Fruit fly (Drosophila melanogaster) whole organism, embryonic: ENCODE data around the gene CG13248.

ENCODE experiments used
- CG12071 ChIP-seq: fragments of 200-800 bp; sonication (Bioruptor generic); optimal IDR thresholded peaks from 3 replicates; lab custom pipeline; 2018; ENCODE audit warnings: missing biosample characterization, mild to moderate bottlenecking, missing genetic modification characterization
- CG1602 ChIP-seq: fragments of 200-800 bp; sonication (Bioruptor generic); optimal IDR thresholded peaks from 3 replicates; lab custom pipeline; 2016; ENCODE audit warnings: missing biosample characterization, missing genetic modification characterization
- CG17612 ChIP-seq: fragments of 200-800 bp; sonication (Bioruptor generic); IDR thresholded peaks from 2 replicates; pipeline ENCODE4 v1.3.6; 2022; ENCODE audit warnings: missing biosample characterization, missing genetic modification characterization
- CG2120 ChIP-seq: fragments of 200-800 bp; sonication (Bioruptor generic); optimal IDR thresholded peaks from 3 replicates; lab custom pipeline; 2016; ENCODE audit warnings: missing biosample characterization, missing genetic modification characterization
- CG2129 ChIP-seq: fragments of 200-800 bp; sonication (Bioruptor generic); IDR thresholded peaks from 2 replicates; pipeline ENCODE4 v1.3.6; 2022; ENCODE audit warnings: missing biosample characterization, missing genetic modification characterization; ENCODE audit not compliant: partially characterized antibody
- CG6254 ChIP-seq: fragments of 200-800 bp; sonication (Bioruptor generic); optimal IDR thresholded peaks from 3 replicates; lab custom pipeline; 2017; ENCODE audit warnings: mild to moderate bottlenecking, missing biosample characterization, missing genetic modification reagents, missing genetic modification characterization
- CG6689 ChIP-seq: fragments of 200-800 bp; sonication (Bioruptor generic); IDR thresholded peaks from 2 replicates; pipeline ENCODE4 v1.3.6; 2022; ENCODE audit warnings: missing biosample characterization, missing genetic modification characterization
- CG6791 ChIP-seq: fragments of 200-800 bp; sonication (Bioruptor generic); IDR thresholded peaks from 3 replicates; pipeline ENCODE4 v1.3.6; 2022; ENCODE audit warnings: missing biosample characterization, missing genetic modification characterization; ENCODE audit not compliant: partially characterized antibody
- CG7271 ChIP-seq: fragments of 200-800 bp; sonication (Bioruptor generic); optimal IDR thresholded peaks from 2 replicates; lab custom pipeline; 2018; ENCODE audit warnings: missing biosample characterization, mild to moderate bottlenecking, missing genetic modification characterization, moderate library complexity
- CG7357 ChIP-seq: fragments of 200-800 bp; sonication (Bioruptor generic); IDR thresholded peaks from 3 replicates; pipeline ENCODE4 v1.3.6; 2022; ENCODE audit warnings: missing biosample characterization, missing genetic modification characterization
- CG7372 ChIP-seq: fragments of 200-800 bp; sonication (Bioruptor generic); IDR thresholded peaks from 2 replicates; pipeline ENCODE4 v1.3.6; 2022; ENCODE audit warnings: missing biosample characterization, missing genetic modification characterization
- CG7839 ChIP-seq: fragments of 200-800 bp; sonication (Bioruptor generic); optimal IDR thresholded peaks from 3 replicates; lab custom pipeline; 2018; ENCODE audit warnings: missing biosample characterization, mild to moderate bottlenecking, missing genetic modification characterization, moderate library complexity
- CG7928 ChIP-seq: fragments of 200-800 bp; sonication (Bioruptor generic); optimal IDR thresholded peaks from 2 replicates; lab custom pipeline; 2017; ENCODE audit warnings: missing biosample characterization, mild to moderate bottlenecking, missing genetic modification characterization
- CG7963 ChIP-seq: fragments of 200-800 bp; sonication (Bioruptor generic); IDR thresholded peaks from 3 replicates; pipeline ENCODE4 v1.3.6; 2022; ENCODE audit warnings: missing biosample characterization, missing genetic modification characterization; ENCODE audit not compliant: partially characterized antibody
- CG7987 ChIP-seq: fragments of 200-800 bp; sonication (Bioruptor generic); optimal IDR thresholded peaks from 2 replicates; lab custom pipeline; 2018; ENCODE audit warnings: missing biosample characterization, mild to moderate bottlenecking, missing genetic modification characterization, moderate library complexity
- CG8290 ChIP-seq, 3 experiments: fragments of 200-800 bp; sonication (Bioruptor generic); optimal IDR thresholded peaks; 2 replicates each; lab custom pipeline; 2016 to 2019; ENCODE audit warnings: missing biosample characterization in 3 of 3, missing genetic modification characterization in 3 of 3, mild to moderate bottlenecking in 2 of 3, moderate library complexity in 1 of 3
- CG8478 ChIP-seq: fragments of >200 bp; optimal IDR thresholded peaks from 2 replicates; lab custom pipeline; 2018
- CG9727 ChIP-seq: fragments of 200-800 bp; sonication (Bioruptor generic); optimal IDR thresholded peaks from 3 replicates; lab custom pipeline; 2017; ENCODE audit warnings: missing biosample characterization, mild to moderate bottlenecking, missing genetic modification characterization
- Eip74EF ChIP-seq, 2 experiments: fragments of 200-800 bp in 1 of 2; fragments of >200 bp in 1 of 2; sonication (Bioruptor generic) in 1 of 2; optimal IDR thresholded peaks; 2 replicates each; lab custom pipeline; 2017 to 2019; ENCODE audit warnings: missing biosample characterization in 2 of 2, missing genetic modification characterization in 2 of 2, mild to moderate bottlenecking in 1 of 2, moderate library complexity in 1 of 2
- Fer2 ChIP-seq: fragments of 200-800 bp; sonication (Bioruptor generic); optimal IDR thresholded peaks from 2 replicates; lab custom pipeline; 2018; ENCODE audit warnings: missing biosample characterization, mild to moderate bottlenecking, missing genetic modification characterization, moderate library complexity
- Hr78 ChIP-seq, 2 experiments: fragments of 200-800 bp in 1 of 2; fragments of >200 bp in 1 of 2; sonication (Bioruptor generic) in 1 of 2; optimal IDR thresholded peaks; 2 replicates each; lab custom pipeline; 2017 to 2019; ENCODE audit warnings: missing biosample characterization in 2 of 2, missing genetic modification characterization in 2 of 2, mild to moderate bottlenecking in 1 of 2, moderate library complexity in 1 of 2
- Lpt ChIP-seq: fragments of >200 bp; optimal IDR thresholded peaks from 2 replicates; lab custom pipeline; 2018; ENCODE audit warnings: missing biosample characterization, missing genetic modification characterization
- Med ChIP-seq: fragments of 200-800 bp; sonication (Bioruptor generic); peaks from one replicate; lab custom pipeline; 2016; ENCODE audit warnings: missing biosample characterization, missing genetic modification characterization, mild to moderate bottlenecking, inconsistent platforms, moderate library complexity
- Mrtf ChIP-seq: fragments of 200-800 bp; sonication (Bioruptor generic); IDR thresholded peaks from 3 replicates; pipeline ENCODE4 v1.3.6; 2022; ENCODE audit warnings: missing biosample characterization, missing genetic modification characterization
- Pdp1 ChIP-seq, 2 experiments: fragments of 200-800 bp; sonication (Bioruptor generic); optimal IDR thresholded peaks; 3 replicates each; lab custom pipeline; 2016; ENCODE audit warnings: missing biosample characterization in 2 of 2, missing genetic modification characterization in 2 of 2, mild to moderate bottlenecking in 1 of 2, moderate library complexity in 1 of 2
- Ravus ChIP-seq: fragments of 200-800 bp; sonication (Bioruptor generic); IDR thresholded peaks from 2 replicates; pipeline ENCODE4 v1.3.6; 2022; ENCODE audit warnings: missing biosample characterization, missing genetic modification characterization
- Six4 ChIP-seq: fragments of 200-800 bp; sonication (Bioruptor generic); optimal IDR thresholded peaks from 2 replicates; lab custom pipeline; 2016; ENCODE audit warnings: missing biosample characterization, missing genetic modification characterization
- Vsx1 ChIP-seq: fragments of 200-800 bp; sonication (Bioruptor generic); optimal IDR thresholded peaks from 2 replicates; lab custom pipeline; 2017; ENCODE audit warnings: missing biosample characterization, mild to moderate bottlenecking, missing genetic modification characterization, missing genetic modification reagents
- ab ChIP-seq: fragments of 200-800 bp; sonication (Bioruptor generic); optimal IDR thresholded peaks from 2 replicates; lab custom pipeline; 2016; ENCODE audit warnings: missing biosample characterization, missing genetic modification characterization
- bab2 ChIP-seq: fragments of 200-800 bp; sonication (Bioruptor generic); optimal IDR thresholded peaks from 2 replicates; lab custom pipeline; 2016; ENCODE audit warnings: missing biosample characterization, missing genetic modification characterization
- cg ChIP-seq: fragments of 200-800 bp; sonication (Bioruptor generic); optimal IDR thresholded peaks from 3 replicates; lab custom pipeline; 2019; ENCODE audit warnings: missing biosample characterization, mild to moderate bottlenecking, missing genetic modification characterization, moderate library complexity
- cwo ChIP-seq: fragments of 200-800 bp; sonication (Bioruptor generic); optimal IDR thresholded peaks from 3 replicates; lab custom pipeline; 2017; ENCODE audit warnings: missing biosample characterization, missing genetic modification characterization, mild to moderate bottlenecking, moderate library complexity, missing genetic modification reagents
- da ChIP-seq: fragments of 200-800 bp; sonication (Bioruptor generic); optimal IDR thresholded peaks from 2 replicates; lab custom pipeline; 2016; ENCODE audit warnings: missing biosample characterization, missing genetic modification characterization
- dpn ChIP-seq, 2 experiments: fragments of 200-800 bp; sonication (Bioruptor generic); optimal IDR thresholded peaks; 3 replicates each; lab custom pipeline; 2016; ENCODE audit warnings: missing biosample characterization in 2 of 2, missing genetic modification characterization in 2 of 2
- gce ChIP-seq: fragments of 200-800 bp; sonication (Bioruptor generic); IDR thresholded peaks from 3 replicates; pipeline ENCODE4 v1.3.6; 2022; ENCODE audit warnings: missing biosample characterization, missing genetic modification characterization
- hb ChIP-seq: fragments of 200-800 bp; sonication (Bioruptor generic); IDR thresholded peaks from 3 replicates; pipeline ENCODE4 v1.3.6; 2022; ENCODE audit warnings: missing biosample characterization, missing genetic modification characterization; ENCODE audit not compliant: partially characterized antibody
- hkb ChIP-seq, 2 experiments: fragments of 200-800 bp in 1 of 2; fragments of >200 bp in 1 of 2; sonication (Bioruptor generic) in 1 of 2; IDR thresholded peaks in 1 of 2; optimal IDR thresholded peaks in 1 of 2; 2 replicates each; pipeline versions ENCODE4 v1.3.6 to Lab custom; 2017 to 2022; ENCODE audit warnings: missing biosample characterization in 1 of 2, missing genetic modification characterization in 1 of 2
- maf-S ChIP-seq: fragments of 200-800 bp; sonication (Bioruptor generic); optimal IDR thresholded peaks from 2 replicates; lab custom pipeline; 2016; ENCODE audit warnings: missing biosample characterization, missing genetic modification characterization
- nerfin-1 ChIP-seq: fragments of 200-800 bp; sonication (Bioruptor generic); optimal IDR thresholded peaks from 3 replicates; lab custom pipeline; 2019; ENCODE audit warnings: missing biosample characterization, mild to moderate bottlenecking, missing genetic modification characterization, moderate library complexity
- onecut ChIP-seq: fragments of 200-800 bp; sonication (Bioruptor generic); IDR thresholded peaks from 2 replicates; pipeline ENCODE4 v1.3.6; 2022; ENCODE audit warnings: missing biosample characterization, missing genetic modification characterization
- pzg ChIP-seq: fragments of 200-800 bp; sonication (Bioruptor generic); optimal IDR thresholded peaks from 3 replicates; lab custom pipeline; 2018; ENCODE audit warnings: missing biosample characterization, mild to moderate bottlenecking, missing genetic modification characterization, moderate library complexity
- slp2 ChIP-seq: fragments of 200-800 bp; sonication (Bioruptor generic); optimal IDR thresholded peaks from 2 replicates; lab custom pipeline; 2016; ENCODE audit warnings: missing biosample characterization, missing genetic modification characterization
- usp ChIP-seq: fragments of >200 bp; optimal IDR thresholded peaks from 2 replicates; lab custom pipeline; 2017; ENCODE audit warnings: missing biosample characterization, missing genetic modification characterization
- vnd ChIP-seq: fragments of 200-800 bp; sonication (Bioruptor generic); IDR thresholded peaks from 3 replicates; pipeline ENCODE4 v1.3.6; 2022; ENCODE audit warnings: missing biosample characterization, missing genetic modification characterization; ENCODE audit not compliant: partially characterized antibody
- z ChIP-seq: fragments of 200-800 bp; sonication (Bioruptor generic); IDR thresholded peaks from 3 replicates; pipeline ENCODE4 v1.3.6; 2022; ENCODE audit warnings: missing biosample characterization, missing genetic modification characterization

CG13248 gene

DNA sequence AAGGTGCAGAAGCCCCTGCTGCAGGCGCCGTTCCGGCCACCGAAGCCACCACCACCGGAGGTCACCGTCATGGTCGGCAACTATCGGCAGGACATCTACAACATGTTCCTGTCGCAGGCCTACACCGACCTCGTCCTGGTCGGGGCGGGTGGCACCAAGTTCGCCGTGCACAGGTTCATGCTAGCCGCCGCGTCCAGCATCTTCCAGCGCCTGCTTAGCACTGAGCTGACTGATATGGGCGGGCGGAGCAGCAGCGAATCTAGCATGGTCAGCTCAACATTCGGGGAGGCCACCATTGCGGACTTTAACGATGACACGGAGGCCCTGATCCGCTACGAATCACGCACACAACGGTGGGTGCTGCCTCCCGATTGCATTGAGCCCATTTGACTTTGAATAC is 30.9 kb downstream of the CG13248 start:
- TF ChIP-seq Mrtf (GFP tag; lab: Robert Waterston, UW) (no peak), usp (GFP tag; lab: Kevin White, UChicago) (no peak), vnd (no peak), CG6689 (GFP tag; lab: Robert Waterston, UW) (no peak), CG8290 (GFP tag; optimal IDR thresholded peaks at IDR 0.05; lab: Kevin White, UChicago) (no peak), CG8290 (tag; optimal IDR thresholded peaks at IDR 0.05; lab: Kevin White, UChicago) (no peak), CG8478 (lab: Kevin White, UChicago) (peak; percentile 55), CG7963 (0 out of 3 replicates have a peak, but pooled peaks have one; percentile 6), Six4 (GFP tag; lab: Kevin White, UChicago) (no peak), CG7357 (GFP tag; lab: Robert Waterston, UW) (no peak), CG6791 (GFP tag; lab: Robert Waterston, UW) (0 out of 3 replicates have a peak, but pooled peaks have one; percentile 11), Pdp1 (GFP tag; optimal IDR thresholded peaks at IDR 0.05; lab: Kevin White, UChicago) (no peak), z (GFP tag; lab: Robert Waterston, UW) (0 out of 3 replicates have a peak, but pooled peaks have one; percentile 26), hkb (optimal IDR thresholded peaks at IDR 0.05; lab: Kevin White, UChicago) (no peak), hkb (GFP tag; IDR thresholded peaks at IDR 0.05; lab: Robert Waterston, UW) (no peak), CG6254 (GFP tag; lab: Kevin White, UChicago) (no peak), Med (peak; percentile 52), pzg (GFP tag; lab: Kevin White, UChicago) (no peak), ab (GFP tag; lab: Kevin White, UChicago) (no peak), CG7839 (tag; lab: Kevin White, UChicago) (no peak), CG2129 (GFP tag; lab: Robert Waterston, UW) (no peak), da (GFP tag; lab: Kevin White, UChicago) (no peak), Vsx1 (GFP tag; lab: Kevin White, UChicago) (no peak), dpn (GFP tag; optimal IDR thresholded peaks at IDR 0.05; lab: Kevin White, UChicago) (no peak), CG17612 (GFP tag; lab: Robert Waterston, UW) (no peak), Hr78 (GFP tag; optimal IDR thresholded peaks at IDR 0.05; lab: Kevin White, UChicago) (no peak)

dm6 chr3L:20376564-20376920 is 33.8 kb downstream of the CG13248 start:
- no peak for TF ChIP-seq CG9727 (GFP tag; lab: Kevin White, UChicago)
- no peak for TF ChIP-seq slp2
- no peak for TF ChIP-seq CG12071 (GFP tag; lab: Kevin White, UChicago)
- peak; percentile 45 for TF ChIP-seq nerfin-1
- TF ChIP-seq hkb (optimal IDR thresholded peaks at IDR 0.05; lab: Kevin White, UChicago), result no peak
- no peak for TF ChIP-seq hkb (GFP tag; IDR thresholded peaks at IDR 0.05; lab: Robert Waterston, UW)
- no peak for TF ChIP-seq Ravus (GFP tag; lab: Robert Waterston, UW)
- TF ChIP-seq gce (GFP tag; lab: Robert Waterston, UW), result no peak
- TF ChIP-seq CG7271 (tag; lab: Kevin White, UChicago), result no peak
- TF ChIP-seq onecut (GFP tag; lab: Robert Waterston, UW), result peak; percentile 73
- no peak for TF ChIP-seq cwo (GFP tag; lab: Kevin White, UChicago)
- TF ChIP-seq hb, result no peak
- TF ChIP-seq CG2129 (GFP tag; lab: Robert Waterston, UW), result no peak
- no peak for TF ChIP-seq CG1602 (GFP tag; lab: Kevin White, UChicago)
- no peak for TF ChIP-seq CG7928 (GFP tag; lab: Kevin White, UChicago)
- no peak for TF ChIP-seq CG7987 (GFP tag; lab: Kevin White, UChicago)
- no peak for TF ChIP-seq CG7372 (GFP tag; lab: Robert Waterston, UW)
- no peak for TF ChIP-seq Lpt (GFP tag; lab: Kevin White, UChicago)
- no peak for TF ChIP-seq CG2120
- TF ChIP-seq maf-S (GFP tag; lab: Kevin White, UChicago), result no peak
- no peak for TF ChIP-seq Eip74EF (GFP tag; optimal IDR thresholded peaks at IDR 0.05; lab: Kevin White, UChicago)
- no peak for TF ChIP-seq bab2 (GFP tag; lab: Kevin White, UChicago)
- no peak for TF ChIP-seq Fer2 (tag; lab: Kevin White, UChicago)
- TF ChIP-seq cg, result peak; percentile 5
